Worm (Caenorhabditis elegans) whole organism, L3 larva: ENCODE data around the gene R07E5.19.

ENCODE experiments used
- ZK546.5 ChIP-seq: sonication (generic microtip); optimal IDR thresholded peaks from 2 replicates; lab custom pipeline; 2017; ENCODE audit warnings: missing biosample characterization, missing genetic modification characterization
- ama-1 ChIP-seq: fragments of 150-350 bp; optimal IDR thresholded peaks from 2 replicates; lab custom pipeline; 2018
- ceh-28 ChIP-seq: fragments of 150-350 bp; optimal IDR thresholded peaks from 2 replicates; lab custom pipeline; 2014; ENCODE audit warnings: missing biosample characterization, missing genetic modification reagents, missing genetic modification characterization
- ceh-82 ChIP-seq: fragments of 150-350 bp; optimal IDR thresholded peaks from 2 replicates; lab custom pipeline; 2014; ENCODE audit warnings: missing biosample characterization, missing genetic modification characterization
- lin-39 ChIP-seq: fragments of 150-350 bp; optimal IDR thresholded peaks from 2 replicates; lab custom pipeline; 2018; ENCODE audit warnings: missing biosample characterization, missing genetic modification reagents, missing genetic modification characterization
- mml-1 ChIP-seq: fragments of 150-350 bp; sonication (generic microtip); optimal IDR thresholded peaks from 3 replicates; lab custom pipeline; 2014; ENCODE audit warnings: missing biosample characterization, missing genetic modification characterization
- nfya-1 ChIP-seq: sonication (generic microtip); optimal IDR thresholded peaks from 2 replicates; lab custom pipeline; 2017; ENCODE audit warnings: missing genetic modification characterization, mild to moderate bottlenecking, missing compliant biosample characterization, antibody characterized with exemption, moderate library complexity; ENCODE audit not compliant: insufficient read depth
- nhr-23 ChIP-seq: fragments of 150-350 bp; optimal IDR thresholded peaks from 2 replicates; lab custom pipeline; 2014; ENCODE audit warnings: missing biosample characterization, missing genetic modification reagents, missing genetic modification characterization
- pha-4 ChIP-seq: fragments of 150-350 bp; optimal IDR thresholded peaks from 2 replicates; lab custom pipeline; 2014; ENCODE audit warnings: missing biosample characterization, missing genetic modification reagents, missing genetic modification characterization
- pqm-1 ChIP-seq: fragments of 150-350 bp; optimal IDR thresholded peaks from 2 replicates; lab custom pipeline; 2017; ENCODE audit warnings: missing biosample characterization, missing genetic modification characterization, inconsistent platforms
- unc-39 ChIP-seq: sonication (generic microtip); optimal IDR thresholded peaks from 4 replicates; lab custom pipeline; 2017; ENCODE audit warnings: missing biosample characterization, missing genetic modification characterization
- unc-62 ChIP-seq: fragments of 150-350 bp; sonication (generic microtip); optimal IDR thresholded peaks from 4 replicates; lab custom pipeline; 2014; ENCODE audit warnings: missing biosample characterization, missing genetic modification reagents, missing genetic modification characterization

DNA sequence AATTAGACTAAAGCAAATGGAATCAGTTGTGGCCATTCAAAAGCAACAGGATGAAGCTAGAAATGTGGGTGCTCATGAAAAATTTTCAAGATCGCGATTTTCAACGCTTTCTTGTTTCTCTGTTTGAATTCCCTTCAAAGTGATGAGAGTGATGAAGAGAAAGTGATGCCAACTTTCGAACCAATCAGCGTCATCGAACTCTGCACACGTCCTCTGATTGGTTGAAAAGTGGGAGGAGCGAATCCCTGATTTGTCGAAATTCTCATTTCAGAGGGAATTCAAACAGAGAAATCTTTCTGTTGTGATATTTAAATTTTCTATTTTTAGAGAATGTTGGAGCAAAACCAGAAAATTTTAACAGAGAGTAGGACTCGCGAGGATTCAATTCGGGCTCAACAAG, 35.7 kb downstream of the R07E5.19 start:
- TF ChIP-seq ZK546.5 (tag; lab: Kevin White, UChicago) (no peak), pqm-1 (tag; lab: Kevin White, UChicago) (no peak), ceh-82 (tag; lab: Kevin White, UChicago) (no peak), mml-1 (tag; lab: Kevin White, UChicago) (no peak), pha-4 (tag; lab: Kevin White, UChicago) (no peak), nhr-23 (tag; lab: Kevin White, UChicago) (no peak), ama-1 (lab: Kevin White, UChicago) (no peak), unc-39 (tag; lab: Kevin White, UChicago) (no peak), ceh-28 (tag; lab: Kevin White, UChicago) (no peak), unc-62 (GFP tag; lab: Kevin White, UChicago) (no peak), nfya-1 (tag; lab: Kevin White, UChicago) (peak; percentile 71), lin-39 (no peak)
